Fruit fly (Drosophila melanogaster): Measurements from ENCODE around the gene Hasp.

Hasp gene

DNA sequence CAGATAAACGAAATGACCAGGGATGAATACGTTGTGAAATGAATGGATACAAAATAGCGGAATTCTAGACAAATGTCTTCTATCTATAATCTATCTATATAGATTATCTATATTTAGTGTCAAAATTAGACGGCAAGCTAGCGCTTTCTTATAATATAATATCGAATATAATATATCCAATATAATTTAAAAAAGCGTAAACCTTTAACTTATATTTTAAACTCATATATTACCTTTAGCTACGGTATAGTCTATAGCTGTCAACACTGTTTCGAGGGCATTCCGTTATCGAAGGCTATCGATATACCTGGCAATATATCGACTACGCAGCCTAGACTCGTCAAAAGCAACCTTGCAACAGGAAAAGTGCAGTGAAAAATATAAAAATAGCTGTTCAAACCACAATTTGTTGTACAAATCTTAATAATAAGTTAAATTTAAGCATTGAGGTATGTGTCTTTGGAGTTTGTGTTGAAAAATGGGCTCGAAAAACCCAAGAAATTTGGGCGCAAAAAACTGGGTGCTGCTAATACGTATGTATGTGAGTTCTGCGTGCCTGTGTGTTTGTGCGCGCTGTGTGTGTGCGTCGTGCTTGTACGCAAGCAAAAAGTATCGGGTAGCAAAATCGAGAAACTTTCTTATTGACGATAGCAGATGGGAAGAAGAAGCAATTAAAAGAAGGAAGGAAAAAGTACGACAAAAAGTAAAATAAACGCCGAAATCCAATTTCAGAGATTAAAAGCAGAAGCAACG is 23.9 kb downstream of the Hasp start, which contains the start of the genes swm and Ctu2:
Gene swm, plus strand, starts transcription at position 318 of the 753 bp plus-strand sequence.
Gene Ctu2, minus strand, starts transcription at position 320 of the 753 bp plus-strand sequence.
- TF ChIP-seq h (optimal IDR thresholded peaks at IDR 0.05) (no peak), Sin3A (optimal IDR thresholded peaks at IDR 0.05) (no peak)

DNA sequence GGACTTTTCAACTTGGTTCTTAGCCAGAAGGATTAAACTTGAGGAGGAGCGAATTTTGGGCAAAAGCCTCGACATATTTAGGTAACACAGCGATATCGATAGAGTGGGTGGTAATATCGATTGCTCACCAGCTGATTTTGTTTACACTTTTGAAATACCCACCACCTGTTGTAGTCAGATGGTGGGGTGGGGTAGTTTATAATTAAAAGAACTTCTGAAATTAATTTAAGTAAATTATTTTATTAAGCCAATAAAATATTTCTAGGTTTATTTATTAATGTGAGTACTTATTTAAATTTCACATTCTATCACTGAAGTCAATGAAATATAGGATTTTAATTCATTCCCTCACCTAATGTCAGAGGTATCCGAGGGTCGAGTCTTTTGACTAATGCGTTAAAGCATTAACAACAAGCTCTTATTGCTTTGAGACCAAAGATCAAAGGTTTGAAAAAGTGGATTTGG is 27.0 kb downstream of the Hasp start, which contains the start of the genes CG10194 and CG18094:
Gene CG10194, minus strand, starts transcription at position 108 of the 465 bp plus-strand sequence.
Gene CG18094, plus strand, starts transcription at position 266 of the 465 bp plus-strand sequence.
- TF ChIP-seq psq (optimal IDR thresholded peaks at IDR 0.05): no peak
- no peak for TF ChIP-seq Myc (optimal IDR thresholded peaks at IDR 0.05)
- TF ChIP-seq Sin3A (optimal IDR thresholded peaks at IDR 0.05): no peak

DNA sequence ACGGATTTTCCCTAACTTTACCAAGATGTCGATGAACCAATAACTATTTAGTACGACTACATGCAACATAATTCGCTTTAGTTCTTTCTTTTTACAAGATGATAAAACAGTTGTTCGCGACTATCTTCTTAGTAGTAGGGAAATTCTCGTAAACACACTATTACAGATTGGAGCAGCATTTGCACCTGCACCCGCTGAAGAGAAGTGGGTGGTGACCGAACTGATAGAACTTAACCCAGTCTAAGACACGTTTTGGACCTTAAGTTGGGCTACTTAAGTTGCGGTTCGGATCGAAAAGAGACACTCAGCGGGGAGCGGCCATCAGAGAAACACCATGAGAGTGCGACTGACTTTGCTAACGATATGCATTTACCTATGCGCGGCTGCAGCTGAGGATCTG is 29.8 kb downstream of the Hasp start, which contains the start of gene CG13083:
Gene CG13083, plus strand, starts transcription at position 301 of the 400 bp plus-strand sequence.
- TF ChIP-seq Sin3A (optimal IDR thresholded peaks at IDR 0.05) (no peak), Myc (optimal IDR thresholded peaks at IDR 0.05) (no peak), h (optimal IDR thresholded peaks at IDR 0.05) (no peak), insv (optimal IDR thresholded peaks at IDR 0.05) (no peak), ttk (optimal IDR thresholded peaks at IDR 0.05) (no peak), psq (optimal IDR thresholded peaks at IDR 0.05) (no peak)

DNA sequence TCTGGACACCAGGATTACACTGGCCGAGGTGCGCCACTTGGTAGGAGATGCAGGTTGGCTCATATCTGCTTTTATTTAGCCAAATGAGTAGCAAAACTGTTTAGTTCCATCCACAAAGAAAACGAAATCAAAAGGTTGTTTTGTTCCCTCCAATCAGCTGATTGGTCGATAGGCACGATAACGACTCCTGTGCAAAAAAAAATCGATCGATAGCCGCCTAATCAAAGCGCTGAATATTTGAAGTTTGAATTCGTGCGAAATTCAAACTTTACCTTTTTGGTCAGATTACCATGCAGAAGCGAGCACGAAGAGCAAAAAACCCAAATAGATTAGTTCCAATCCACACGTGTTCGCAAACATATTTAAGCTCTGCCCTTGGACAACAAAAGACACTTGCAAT is 32.5 kb downstream of the Hasp start, which contains the start of the genes CG10195 and CG13084:
Gene CG10195, minus strand, starts transcription at position 167 of the 400 bp plus-strand sequence.
Gene CG13084, plus strand, starts transcription at position 392 of the 400 bp plus-strand sequence.
- TF ChIP-seq h (optimal IDR thresholded peaks at IDR 0.05): no peak
- no peak for TF ChIP-seq ttk (optimal IDR thresholded peaks at IDR 0.05)
- no peak for TF ChIP-seq Sin3A (optimal IDR thresholded peaks at IDR 0.05)
- TF ChIP-seq insv (optimal IDR thresholded peaks at IDR 0.05): no peak
- no peak for TF ChIP-seq Myc (optimal IDR thresholded peaks at IDR 0.05)
- TF ChIP-seq psq (optimal IDR thresholded peaks at IDR 0.05): no peak

DNA sequence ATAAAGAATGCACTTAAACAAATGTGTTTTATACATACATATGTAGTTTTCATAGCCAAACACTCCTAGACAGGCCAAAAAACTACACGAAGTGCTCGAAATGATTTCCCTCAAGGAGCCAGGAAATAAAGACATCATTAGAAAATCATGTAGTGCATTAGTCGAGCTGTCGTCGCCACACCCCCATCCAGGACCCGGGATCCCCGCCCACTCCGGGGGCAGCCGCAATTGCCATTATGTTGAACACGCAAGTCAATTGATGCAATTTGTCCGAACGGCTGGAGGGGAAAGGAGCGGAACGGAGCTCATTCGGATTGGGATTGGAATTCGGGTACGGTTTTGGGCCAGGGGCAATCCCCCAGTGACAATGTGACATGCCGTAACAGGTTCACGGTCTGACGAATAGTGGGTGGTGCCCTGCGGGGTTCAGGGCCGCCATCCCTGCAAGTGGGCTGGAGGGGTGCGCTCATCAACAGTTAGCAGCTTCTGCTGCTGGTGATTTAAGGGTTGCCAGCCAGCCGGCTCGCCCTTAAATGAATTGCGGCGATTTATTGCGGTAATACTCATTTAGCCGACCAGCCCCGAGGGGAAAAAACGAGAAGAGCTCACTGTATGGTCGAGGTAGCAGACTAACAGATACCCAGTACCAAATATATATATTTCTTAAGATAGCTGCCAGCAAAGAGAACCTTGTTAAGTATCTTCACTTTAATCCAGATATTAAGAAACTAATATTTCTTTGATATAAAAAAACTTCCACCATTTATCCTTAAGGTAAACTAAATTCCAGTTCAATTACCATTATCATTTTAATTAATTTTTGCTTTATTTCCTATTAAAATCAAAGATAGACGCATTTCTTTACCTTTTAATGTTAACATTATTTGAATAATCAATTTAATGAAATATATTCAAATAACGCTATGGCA is 36.3 kb downstream of the Hasp start:
- no peak for TF ChIP-seq Myc (optimal IDR thresholded peaks at IDR 0.05)
- TF ChIP-seq insv (optimal IDR thresholded peaks at IDR 0.05): no peak
- TF ChIP-seq psq (optimal IDR thresholded peaks at IDR 0.05): no peak
- no peak for TF ChIP-seq Sin3A (optimal IDR thresholded peaks at IDR 0.05)
- no peak for TF ChIP-seq h (optimal IDR thresholded peaks at IDR 0.05)
- TF ChIP-seq ttk (optimal IDR thresholded peaks at IDR 0.05): no peak

DNA sequence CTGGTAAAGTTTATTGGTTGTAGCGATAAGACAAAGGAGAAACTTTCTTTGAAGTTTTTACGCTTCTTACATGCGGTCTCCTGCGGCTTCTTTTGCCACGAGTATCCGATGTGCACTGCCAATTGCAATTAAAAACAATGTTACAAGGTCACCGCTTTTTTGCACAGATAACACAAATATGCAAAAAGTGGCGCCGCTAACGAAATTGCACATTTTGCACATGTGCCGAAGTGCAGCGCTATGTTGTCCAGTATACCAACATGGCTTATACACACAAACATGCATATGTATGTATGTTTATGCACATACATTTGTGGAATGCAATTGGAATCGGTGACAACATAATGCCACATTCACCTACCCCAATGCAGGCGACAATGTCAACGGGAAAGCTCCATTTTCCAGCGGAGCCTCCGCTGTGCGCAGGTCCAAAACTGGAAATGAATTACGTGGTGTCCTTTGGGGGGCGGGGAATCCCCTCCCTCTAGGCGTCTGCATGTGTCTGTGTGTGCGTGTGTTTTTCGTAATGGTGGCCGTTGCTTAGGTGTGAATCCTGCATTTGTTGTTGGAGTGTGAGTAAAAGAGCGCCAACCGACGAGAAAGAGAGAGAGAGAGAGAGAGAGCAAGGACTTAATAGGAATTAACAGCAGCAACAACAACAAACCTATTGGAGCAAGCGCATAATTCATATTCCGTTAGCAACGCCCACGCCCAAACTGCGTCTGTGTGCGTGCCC is 37.6 kb downstream of the Hasp start:
- TF ChIP-seq ttk (optimal IDR thresholded peaks at IDR 0.05) (no peak), h (optimal IDR thresholded peaks at IDR 0.05) (no peak), Myc (optimal IDR thresholded peaks at IDR 0.05) (no peak), Sin3A (optimal IDR thresholded peaks at IDR 0.05) (no peak), insv (optimal IDR thresholded peaks at IDR 0.05) (no peak), psq (optimal IDR thresholded peaks at IDR 0.05) (no peak)

DNA sequence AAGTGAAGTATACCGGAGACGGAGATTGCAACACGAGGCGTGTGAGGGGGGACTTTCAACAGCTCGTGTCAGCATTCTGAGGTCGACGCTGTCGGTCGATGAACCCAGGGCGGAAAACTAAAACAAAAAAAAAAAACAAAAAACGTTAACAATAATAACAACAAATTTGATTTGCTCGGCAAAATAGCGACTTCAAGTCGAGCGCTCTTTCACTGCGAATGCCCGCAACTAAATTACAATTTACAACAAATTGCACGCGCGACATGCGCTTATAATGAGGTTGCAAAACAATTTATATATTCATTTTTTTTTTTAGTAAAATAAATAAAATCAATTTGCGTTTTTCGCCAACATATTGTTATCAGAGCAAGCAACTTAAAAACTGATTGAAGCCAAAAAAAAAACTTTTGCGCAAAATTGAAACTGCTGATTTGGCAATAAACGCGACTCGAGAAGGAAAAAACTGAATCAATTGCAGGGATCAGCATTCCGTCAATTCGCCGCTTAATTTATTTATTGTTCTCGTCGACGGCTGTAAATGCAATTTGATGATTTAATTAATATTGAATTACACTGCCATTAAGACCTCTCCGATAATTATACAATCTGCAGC is 43.5 kb downstream of the Hasp start:
- TF ChIP-seq ttk (optimal IDR thresholded peaks at IDR 0.05): no peak
- TF ChIP-seq Myc (optimal IDR thresholded peaks at IDR 0.05): no peak
- no peak for TF ChIP-seq insv (optimal IDR thresholded peaks at IDR 0.05)
- TF ChIP-seq Sin3A (optimal IDR thresholded peaks at IDR 0.05): no peak
- no peak for TF ChIP-seq h (optimal IDR thresholded peaks at IDR 0.05)
- no peak for TF ChIP-seq psq (optimal IDR thresholded peaks at IDR 0.05)

DNA sequence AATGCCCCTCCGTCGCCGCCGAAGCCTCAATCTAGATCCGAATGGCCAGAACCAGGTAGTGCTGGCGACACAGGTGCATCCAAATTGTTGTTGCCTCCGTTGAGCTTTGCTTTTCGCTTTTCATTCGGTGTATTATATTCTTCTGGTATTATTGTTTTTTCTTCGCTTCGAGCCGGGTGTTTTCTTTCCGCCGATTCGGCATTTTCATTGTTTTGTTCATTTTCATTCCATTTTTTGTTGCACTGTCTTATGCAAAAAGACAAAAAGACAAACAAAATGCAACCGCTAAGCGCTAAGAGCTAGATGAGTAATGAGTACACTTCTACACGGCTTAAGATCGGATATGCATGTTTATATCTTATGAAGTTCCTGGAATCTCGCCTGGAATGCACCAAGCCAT is 44.7 kb downstream of the Hasp start:
- TF ChIP-seq h (optimal IDR thresholded peaks at IDR 0.05) (no peak), Myc (optimal IDR thresholded peaks at IDR 0.05) (no peak), ttk (optimal IDR thresholded peaks at IDR 0.05) (no peak), insv (optimal IDR thresholded peaks at IDR 0.05) (no peak), psq (optimal IDR thresholded peaks at IDR 0.05) (no peak), Sin3A (optimal IDR thresholded peaks at IDR 0.05) (no peak)

DNA sequence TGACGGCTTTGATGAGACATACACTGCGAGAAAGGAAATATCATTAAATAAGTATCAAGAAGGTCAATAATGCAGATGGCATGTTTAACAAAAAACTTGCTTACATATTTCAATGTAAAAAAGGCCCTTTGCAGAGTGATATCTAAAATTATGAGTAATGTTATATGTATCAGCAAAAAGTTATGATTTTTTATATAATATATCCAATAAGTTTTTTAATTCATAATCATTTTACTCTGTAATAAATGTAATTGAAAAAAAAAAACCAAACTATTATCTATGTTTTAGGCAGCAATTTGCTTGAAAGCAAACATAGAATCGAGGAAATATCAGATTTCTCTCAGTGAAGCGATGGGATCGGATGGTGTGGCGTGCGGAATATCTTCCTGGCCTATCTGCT is 47.3 kb downstream of the Hasp start:
- TF ChIP-seq ttk (optimal IDR thresholded peaks at IDR 0.05) (no peak), insv (optimal IDR thresholded peaks at IDR 0.05) (no peak), Myc (optimal IDR thresholded peaks at IDR 0.05) (no peak), Sin3A (optimal IDR thresholded peaks at IDR 0.05) (no peak), psq (optimal IDR thresholded peaks at IDR 0.05) (no peak), h (optimal IDR thresholded peaks at IDR 0.05) (no peak)

DNA sequence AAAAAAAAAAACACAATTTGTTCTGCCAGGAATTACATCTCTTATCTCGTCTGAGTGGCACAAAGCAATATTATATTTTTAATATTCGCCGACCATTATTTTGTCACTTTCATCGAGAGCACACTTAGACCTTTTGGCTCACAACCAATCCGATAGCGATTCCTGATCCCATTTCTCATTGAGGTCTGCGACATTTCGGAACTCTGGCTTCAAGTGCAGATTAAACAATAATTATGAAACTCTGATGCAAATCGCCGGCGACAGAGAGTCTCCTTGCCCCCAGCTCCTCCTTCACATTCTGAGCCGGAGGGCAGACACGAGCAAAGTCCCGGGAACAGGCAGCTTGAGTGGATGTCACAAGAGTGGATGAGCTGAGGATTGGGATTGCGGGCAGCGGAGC is 47.9 kb downstream of the Hasp start:
- TF ChIP-seq h (optimal IDR thresholded peaks at IDR 0.05): no peak
- TF ChIP-seq psq (optimal IDR thresholded peaks at IDR 0.05): no peak
- TF ChIP-seq ttk (optimal IDR thresholded peaks at IDR 0.05): no peak
- no peak for TF ChIP-seq insv (optimal IDR thresholded peaks at IDR 0.05)
- no peak for TF ChIP-seq Sin3A (optimal IDR thresholded peaks at IDR 0.05)
- TF ChIP-seq Myc (optimal IDR thresholded peaks at IDR 0.05): no peak

DNA sequence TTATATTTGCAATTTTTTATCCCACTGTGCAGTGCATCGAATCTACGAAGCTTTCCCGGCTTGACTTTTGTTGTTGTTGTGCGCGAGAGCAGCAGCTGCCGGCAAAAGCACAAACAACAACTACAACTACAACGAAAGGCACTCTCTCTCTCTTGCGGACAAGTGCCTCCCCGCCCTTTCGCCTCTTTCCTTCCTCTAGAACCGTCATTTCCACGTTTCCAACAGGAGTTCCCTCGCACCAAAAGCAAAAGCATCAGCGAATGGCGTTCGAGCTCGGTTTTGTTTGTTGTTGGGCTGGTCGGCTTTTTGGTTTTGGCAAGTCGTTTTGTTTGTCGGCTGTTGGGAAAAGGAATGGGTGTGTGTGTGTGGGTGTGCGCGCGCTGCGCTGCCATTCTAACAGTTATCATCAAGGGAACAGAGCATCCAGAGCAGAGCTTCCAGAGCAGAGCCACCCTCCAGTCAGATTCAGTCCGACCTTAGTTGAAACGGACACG is 53.1 kb downstream of the Hasp start, which contains the start of gene tj:
Gene tj, plus strand, starts transcription at position 444 of the 494 bp plus-strand sequence.
- no peak for TF ChIP-seq insv (optimal IDR thresholded peaks at IDR 0.05)
- TF ChIP-seq psq (optimal IDR thresholded peaks at IDR 0.05): no peak
- TF ChIP-seq ttk (optimal IDR thresholded peaks at IDR 0.05): no peak
- no peak for TF ChIP-seq Sin3A (optimal IDR thresholded peaks at IDR 0.05)
- TF ChIP-seq h (optimal IDR thresholded peaks at IDR 0.05): no peak
- TF ChIP-seq Myc (optimal IDR thresholded peaks at IDR 0.05): no peak
